Fruit fly (Drosophila melanogaster) whole organism, embryonic: Measurements from ENCODE around the gene Sec24CD.

Experiments used
- Antp ChIP-seq: fragments of 200-800 bp; sonication (Bioruptor generic); optimal IDR thresholded peaks from 3 replicates; lab custom pipeline; 2016; ENCODE audit warnings: missing biosample characterization, missing genetic modification characterization
- Bgb ChIP-seq: fragments of 200-800 bp; sonication (Bioruptor generic); IDR thresholded peaks from 2 replicates; pipeline ENCODE4 v1.3.6; 2022; ENCODE audit warnings: missing biosample characterization, missing genetic modification characterization; ENCODE audit not compliant: partially characterized antibody
- CG1233 ChIP-seq: fragments of 200-800 bp; sonication (Bioruptor generic); optimal IDR thresholded peaks from 4 replicates; lab custom pipeline; 2018; ENCODE audit warnings: missing biosample characterization, mild to moderate bottlenecking, missing genetic modification characterization
- CG13424 ChIP-seq: fragments of 200-800 bp; sonication (Bioruptor generic); optimal IDR thresholded peaks from 2 replicates; lab custom pipeline; 2019; ENCODE audit warnings: missing biosample characterization, mild to moderate bottlenecking, missing genetic modification characterization, moderate library complexity
- CG14710 ChIP-seq: fragments of 200-800 bp; sonication (Bioruptor generic); optimal IDR thresholded peaks from 3 replicates; lab custom pipeline; 2019; ENCODE audit warnings: missing biosample characterization, mild to moderate bottlenecking, missing genetic modification characterization, moderate library complexity
- CG15479 ChIP-seq: fragments of 200-800 bp; sonication (Bioruptor generic); optimal IDR thresholded peaks from 3 replicates; lab custom pipeline; 2019; ENCODE audit warnings: missing biosample characterization, mild to moderate bottlenecking, missing genetic modification characterization, moderate library complexity
- CG1603 ChIP-seq: fragments of 200-800 bp; sonication (Bioruptor generic); optimal IDR thresholded peaks from 2 replicates; lab custom pipeline; 2019; ENCODE audit warnings: missing biosample characterization, mild to moderate bottlenecking, missing genetic modification characterization, moderate library complexity
- CG16813 ChIP-seq: fragments of 200-800 bp; sonication (Bioruptor generic); IDR thresholded peaks from 3 replicates; pipeline ENCODE4 v1.3.6; 2022; ENCODE audit warnings: missing biosample characterization, missing genetic modification characterization; ENCODE audit not compliant: partially characterized antibody
- CG2120 ChIP-seq: fragments of 200-800 bp; sonication (Bioruptor generic); optimal IDR thresholded peaks from 3 replicates; lab custom pipeline; 2016; ENCODE audit warnings: missing biosample characterization, missing genetic modification characterization
- CG2875 ChIP-seq: fragments of 200-800 bp; sonication (Bioruptor generic); optimal IDR thresholded peaks from 2 replicates; lab custom pipeline; 2017; ENCODE audit warnings: missing biosample characterization, mild to moderate bottlenecking, missing genetic modification characterization, missing genetic modification reagents
- CG30403 ChIP-seq: fragments of 200-800 bp; sonication (Bioruptor generic); optimal IDR thresholded peaks from 3 replicates; lab custom pipeline; 2016; ENCODE audit warnings: missing biosample characterization, missing genetic modification characterization
- CG31224 ChIP-seq: fragments of 200-800 bp; sonication (Bioruptor generic); IDR thresholded peaks from 2 replicates; pipeline ENCODE4 v1.3.6; 2022; ENCODE audit warnings: missing biosample characterization, missing genetic modification characterization
- CG4707 ChIP-seq: fragments of 200-800 bp; sonication (Bioruptor generic); optimal IDR thresholded peaks from 2 replicates; lab custom pipeline; 2018; ENCODE audit warnings: missing biosample characterization, mild to moderate bottlenecking, missing genetic modification characterization, moderate library complexity
- CG6791 ChIP-seq: fragments of 200-800 bp; sonication (Bioruptor generic); IDR thresholded peaks from 3 replicates; pipeline ENCODE4 v1.3.6; 2022; ENCODE audit warnings: missing biosample characterization, missing genetic modification characterization; ENCODE audit not compliant: partially characterized antibody
- CG7357 ChIP-seq: fragments of 200-800 bp; sonication (Bioruptor generic); IDR thresholded peaks from 3 replicates; pipeline ENCODE4 v1.3.6; 2022; ENCODE audit warnings: missing biosample characterization, missing genetic modification characterization
- CG8478 ChIP-seq: fragments of >200 bp; optimal IDR thresholded peaks from 2 replicates; lab custom pipeline; 2018
- CG8765 ChIP-seq: fragments of 200-800 bp; sonication (Bioruptor generic); IDR thresholded peaks from 2 replicates; pipeline ENCODE4 v1.3.6; 2022; ENCODE audit warnings: missing biosample characterization, missing genetic modification characterization
- D ChIP-seq, 2 experiments: fragments of 200-800 bp in 1 of 2; fragments of >200 bp in 1 of 2; sonication (Bioruptor generic) in 1 of 2; optimal IDR thresholded peaks; 2 replicates in 1 of 2; 3 replicates in 1 of 2; lab custom pipeline; 2017; ENCODE audit warnings: mild to moderate bottlenecking in 1 of 2, missing biosample characterization in 1 of 2, missing genetic modification characterization in 1 of 2, missing genetic modification reagents in 1 of 2
- Deaf1 ChIP-seq: fragments of 200-800 bp; optimal IDR thresholded peaks from 3 replicates; lab custom pipeline; 2019; ENCODE audit warnings: missing biosample characterization, mild to moderate bottlenecking, missing genetic modification characterization, moderate library complexity
- ERR ChIP-seq: fragments of 200-800 bp; sonication (Bioruptor generic); optimal IDR thresholded peaks from 2 replicates; lab custom pipeline; 2016; ENCODE audit warnings: missing biosample characterization, missing genetic modification characterization
- Fer3 ChIP-seq: fragments of 200-800 bp; sonication (Bioruptor generic); optimal IDR thresholded peaks from 2 replicates; lab custom pipeline; 2018; ENCODE audit warnings: missing biosample characterization, mild to moderate bottlenecking, missing genetic modification characterization, moderate library complexity
- H15 ChIP-seq: fragments of 200-800 bp; sonication (Bioruptor generic); IDR thresholded peaks from 3 replicates; pipeline ENCODE4 v1.3.6; 2022; ENCODE audit warnings: missing biosample characterization, missing genetic modification characterization
- HLH4C ChIP-seq: fragments of 200-800 bp; sonication (Bioruptor generic); IDR thresholded peaks from 3 replicates; pipeline ENCODE4 v1.3.6; 2022; ENCODE audit warnings: missing biosample characterization, missing genetic modification characterization; ENCODE audit not compliant: partially characterized antibody
- HmgZ ChIP-seq: fragments of 200-800 bp; sonication (Bioruptor generic); optimal IDR thresholded peaks from 2 replicates; lab custom pipeline; 2018; ENCODE audit warnings: missing biosample characterization, mild to moderate bottlenecking, missing genetic modification characterization
- Hmr ChIP-seq: fragments of 200-800 bp; sonication (Bioruptor generic); optimal IDR thresholded peaks from 3 replicates; lab custom pipeline; 2017; ENCODE audit warnings: mild to moderate bottlenecking, missing biosample characterization, missing genetic modification reagents, missing genetic modification characterization
- Rfx ChIP-seq: fragments of 200-800 bp; sonication (Bioruptor generic); IDR thresholded peaks from 2 replicates; pipeline ENCODE4 v1.3.6; 2022; ENCODE audit warnings: missing biosample characterization, missing genetic modification characterization
- Six4 ChIP-seq: fragments of 200-800 bp; sonication (Bioruptor generic); optimal IDR thresholded peaks from 2 replicates; lab custom pipeline; 2016; ENCODE audit warnings: missing biosample characterization, missing genetic modification characterization
- Spps ChIP-seq: fragments of 200-800 bp; sonication (Bioruptor generic); optimal IDR thresholded peaks from 2 replicates; lab custom pipeline; 2018; ENCODE audit warnings: missing biosample characterization, mild to moderate bottlenecking, missing genetic modification characterization
- ato ChIP-seq: fragments of 200-800 bp; sonication (Bioruptor generic); IDR thresholded peaks from 2 replicates; pipeline ENCODE4 v1.3.6; 2022; ENCODE audit warnings: missing biosample characterization, missing genetic modification characterization; ENCODE audit not compliant: partially characterized antibody
- ci ChIP-seq: fragments of 200-800 bp; sonication (Bioruptor generic); IDR thresholded peaks from 3 replicates; pipeline ENCODE4 v1.3.6; 2022; ENCODE audit warnings: missing biosample characterization, missing genetic modification characterization
- croc ChIP-seq: fragments of 200-800 bp; sonication (Bioruptor generic); conservative IDR thresholded peaks from 3 replicates; pipeline ENCODE4 v1.3.6; 2022; ENCODE audit warnings: missing biosample characterization, missing genetic modification characterization
- dmrt11E ChIP-seq: fragments of 200-800 bp; sonication (Bioruptor generic); optimal IDR thresholded peaks from 3 replicates; lab custom pipeline; 2018; ENCODE audit warnings: missing biosample characterization, mild to moderate bottlenecking, missing genetic modification characterization, moderate library complexity
- dpn ChIP-seq, 2 experiments: fragments of 200-800 bp; sonication (Bioruptor generic); optimal IDR thresholded peaks; 3 replicates each; lab custom pipeline; 2016; ENCODE audit warnings: missing biosample characterization in 2 of 2, missing genetic modification characterization in 2 of 2
- fd3F ChIP-seq: fragments of 200-800 bp; sonication (Bioruptor generic); optimal IDR thresholded peaks from 2 replicates; lab custom pipeline; 2018; ENCODE audit warnings: missing biosample characterization, mild to moderate bottlenecking, missing genetic modification characterization, moderate library complexity
- hth ChIP-seq: fragments of >200 bp; optimal IDR thresholded peaks from 2 replicates; lab custom pipeline; 2017; ENCODE audit warnings: inconsistent platforms
- jumu ChIP-seq: fragments of 200-800 bp; sonication (Bioruptor generic); optimal IDR thresholded peaks from 3 replicates; lab custom pipeline; 2016; ENCODE audit warnings: missing biosample characterization, missing genetic modification characterization
- klu ChIP-seq: fragments of 200-800 bp; sonication (Bioruptor generic); IDR thresholded peaks from 2 replicates; pipeline ENCODE4 v1.3.6; 2022; ENCODE audit warnings: missing biosample characterization, missing genetic modification characterization
- lov ChIP-seq, 2 experiments: fragments of 200-800 bp in 1 of 2; fragments of >200 bp in 1 of 2; sonication (Bioruptor generic) in 1 of 2; IDR thresholded peaks in 1 of 2; optimal IDR thresholded peaks in 1 of 2; 2 replicates in 1 of 2; 3 replicates in 1 of 2; pipeline versions ENCODE4 v1.3.6 to Lab custom; 2017 to 2022; ENCODE audit warnings: missing biosample characterization in 1 of 2, missing genetic modification characterization in 1 of 2
- maf-S ChIP-seq: fragments of 200-800 bp; sonication (Bioruptor generic); optimal IDR thresholded peaks from 2 replicates; lab custom pipeline; 2016; ENCODE audit warnings: missing biosample characterization, missing genetic modification characterization
- nerfin-2 ChIP-seq: fragments of 200-800 bp; sonication (Bioruptor generic); IDR thresholded peaks from 2 replicates; pipeline ENCODE4 v1.3.6; 2022; ENCODE audit warnings: missing biosample characterization, missing genetic modification characterization; ENCODE audit not compliant: partially characterized antibody
- prd ChIP-seq, 3 experiments: fragments of >200 bp in 2 of 3; fragments of 200-800 bp in 1 of 3; sonication (Bioruptor generic) in 1 of 3; optimal IDR thresholded peaks in 2 of 3; IDR thresholded peaks in 1 of 3; 2 replicates in 2 of 3; 3 replicates in 1 of 3; pipeline versions ENCODE4 v1.3.6 to Lab custom; 2017 to 2022; ENCODE audit warnings: missing biosample characterization in 1 of 3, missing genetic modification characterization in 1 of 3
- scrt ChIP-seq: fragments of 200-800 bp; sonication (Bioruptor generic); optimal IDR thresholded peaks from 2 replicates; lab custom pipeline; 2018; ENCODE audit warnings: missing biosample characterization, mild to moderate bottlenecking, missing genetic modification characterization, moderate library complexity
- sna ChIP-seq: fragments of 200-800 bp; sonication (Bioruptor generic); IDR thresholded peaks from 2 replicates; pipeline ENCODE4 v1.3.6; 2022; ENCODE audit warnings: missing biosample characterization, missing genetic modification characterization; ENCODE audit not compliant: partially characterized antibody
- twi ChIP-seq: fragments of 200-800 bp; optimal IDR thresholded peaks from 2 replicates; lab custom pipeline; 2019; ENCODE audit warnings: missing biosample characterization, mild to moderate bottlenecking, missing genetic modification characterization, moderate library complexity
- unc-4 ChIP-seq: fragments of 200-800 bp; sonication (Bioruptor generic); IDR thresholded peaks from 2 replicates; pipeline ENCODE4 v1.3.6; 2022; ENCODE audit warnings: missing biosample characterization, missing genetic modification characterization; ENCODE audit not compliant: partially characterized antibody
- wdn ChIP-seq: fragments of 200-800 bp; sonication (Bioruptor generic); IDR thresholded peaks from 2 replicates; pipeline ENCODE4 v1.3.6; 2022; ENCODE audit warnings: missing biosample characterization, missing genetic modification characterization
- z ChIP-seq: fragments of 200-800 bp; sonication (Bioruptor generic); IDR thresholded peaks from 3 replicates; pipeline ENCODE4 v1.3.6; 2022; ENCODE audit warnings: missing biosample characterization, missing genetic modification characterization

Sec24CD gene

dm6 chr2L:2181971-2182643 lies 54.5 kb downstream of the Sec24CD start (continued):
- TF ChIP-seq CG15479 (GFP tag; lab: Kevin White, UChicago) (no peak), HmgZ (no peak), CG31224 (GFP tag; lab: Robert Waterston, UW) (peak; percentile 42; the same call in 1 of the 2 replicates), hth (lab: Kevin White, UChicago) (peak; percentile 22), Six4 (peak; percentile 73), Spps (tag; lab: Kevin White, UChicago) (no peak), Deaf1 (tag; lab: Kevin White, UChicago) (no peak), ERR (GFP tag; lab: Kevin White, UChicago) (no peak), twi (tag; lab: Kevin White, UChicago) (peak; percentile 95), CG8478 (lab: Kevin White, UChicago) (peak; percentile 66), CG1603 (peak; percentile 38), CG2120 (no peak), HLH4C (peak; percentile 63), H15 (GFP tag; lab: Robert Waterston, UW) (no peak), croc (GFP tag; lab: Robert Waterston, UW) (no peak), fd3F (GFP tag; lab: Kevin White, UChicago) (no peak), CG7357 (GFP tag; lab: Robert Waterston, UW) (no peak), nerfin-2 (GFP tag; lab: Robert Waterston, UW) (peak; percentile 65), Hmr (GFP tag; lab: Kevin White, UChicago) (no peak), CG30403 (GFP tag; lab: Kevin White, UChicago) (no peak), sna (peak; percentile 33; the same call in 1 of the 2 replicates), CG2875 (GFP tag; lab: Kevin White, UChicago) (no peak), ci (GFP tag; lab: Robert Waterston, UW) (0 out of 3 replicates have a peak, but pooled peaks have one; percentile 40), wdn (GFP tag; lab: Robert Waterston, UW) (no peak), Rfx (GFP tag; lab: Robert Waterston, UW) (no peak), scrt (GFP tag; lab: Kevin White, UChicago) (no peak), CG14710 (tag; lab: Kevin White, UChicago) (no peak), maf-S (no peak), dpn (GFP tag; optimal IDR thresholded peaks at IDR 0.05; lab: Kevin White, UChicago) (peak in 1 of 2 experiments; percentile 9), lov (optimal IDR thresholded peaks at IDR 0.05; lab: Kevin White, UChicago) (no peak), lov (GFP tag; IDR thresholded peaks at IDR 0.05; lab: Robert Waterston, UW) (peak; percentile 27; the same call in 1 of the 3 replicates), ato (GFP tag; lab: Robert Waterston, UW) (0 out of 2 replicates have a peak, but pooled peaks have one; percentile 15), Fer3 (tag; lab: Kevin White, UChicago) (no peak), dmrt11E (tag; lab: Kevin White, UChicago) (no peak), CG8765 (peak; percentile 16; the same call in 1 of the 2 replicates), jumu (GFP tag; lab: Kevin White, UChicago) (no peak), unc-4 (GFP tag; lab: Robert Waterston, UW) (no peak), Bgb (GFP tag; lab: Robert Waterston, UW) (peak; percentile 42; the same call in 1 of the 2 replicates), z (no peak), prd (optimal IDR thresholded peaks at IDR 0.05; lab: Kevin White, UChicago) (no peak), prd (GFP tag; IDR thresholded peaks at IDR 0.05; lab: Robert Waterston, UW) (peak; percentile 39; the same call in 2 of the 3 replicates), CG13424 (tag; lab: Kevin White, UChicago) (no peak), CG1233 (GFP tag; lab: Kevin White, UChicago) (no peak), D (optimal IDR thresholded peaks at IDR 0.05; lab: Kevin White, UChicago) (no peak), D (GFP tag; optimal IDR thresholded peaks at IDR 0.05; lab: Kevin White, UChicago) (no peak), klu (GFP tag; lab: Robert Waterston, UW) (no peak), Antp (GFP tag; lab: Kevin White, UChicago) (no peak), CG4707 (GFP tag; lab: Kevin White, UChicago) (no peak), CG16813 (peak; percentile 63), CG6791 (peak; percentile 73)
